Worm (Caenorhabditis elegans) whole organism, young adult: Measurements from ENCODE around the gene gck-1.

ENCODE experiments used
- B0019.2 ChIP-seq: fragments of 200-800 bp; sonication (Bioruptor generic); conservative IDR thresholded peaks from 2 replicates; pipeline ENCODE4 v1.3.6; 2022; ENCODE audit warnings: missing genetic modification reagents, missing genetic modification characterization, missing compliant biosample characterization
- B0261.1 ChIP-seq: sonication (generic microtip); optimal IDR thresholded peaks from 2 replicates; lab custom pipeline; 2016; ENCODE audit warnings: mild to moderate bottlenecking, missing genetic modification characterization, moderate library complexity, missing compliant biosample characterization
- C06A6.2 ChIP-seq: fragments of 200-800 bp; sonication (Bioruptor generic); conservative IDR thresholded peaks from 2 replicates; pipeline ENCODE4 v1.3.6; 2022; ENCODE audit warnings: missing genetic modification characterization, missing compliant biosample characterization
- C17E4.6 ChIP-seq: fragments of 200-800 bp; sonication (Bioruptor generic); IDR thresholded peaks from 2 replicates; pipeline ENCODE4 v1.3.6; 2022; ENCODE audit warnings: missing genetic modification reagents, missing genetic modification characterization, missing compliant biosample characterization
- F10E7.11 ChIP-seq: sonication (generic microtip); optimal IDR thresholded peaks from 2 replicates; lab custom pipeline; 2017; ENCODE audit warnings: mild to moderate bottlenecking, missing genetic modification characterization, moderate library complexity, missing compliant biosample characterization
- F22D6.2 ChIP-seq: sonication (generic microtip); optimal IDR thresholded peaks from 2 replicates; lab custom pipeline; 2016; ENCODE audit warnings: mild to moderate bottlenecking, missing genetic modification characterization, missing compliant biosample characterization
- F23B12.7 ChIP-seq: sonication (generic microtip); optimal IDR thresholded peaks from 2 replicates; lab custom pipeline; 2017; ENCODE audit warnings: missing genetic modification characterization, mild to moderate bottlenecking, missing compliant biosample characterization, antibody characterized with exemption, moderate library complexity; ENCODE audit not compliant: insufficient read depth
- F33H1.4 ChIP-seq: fragments of 200-800 bp; sonication (Bioruptor generic); IDR thresholded peaks from 2 replicates; pipeline ENCODE4 v1.3.6; 2022; ENCODE audit warnings: missing genetic modification reagents, missing genetic modification characterization, missing compliant biosample characterization
- F39B2.1 ChIP-seq: fragments of 200-800 bp; sonication (Bioruptor generic); IDR thresholded peaks from 2 replicates; pipeline ENCODE4 v1.3.6; 2022; ENCODE audit warnings: missing genetic modification reagents, missing genetic modification characterization, missing compliant biosample characterization
- F52B5.7 ChIP-seq: sonication (generic microtip); optimal IDR thresholded peaks from 2 replicates; lab custom pipeline; 2016; ENCODE audit warnings: mild to moderate bottlenecking, missing genetic modification characterization, missing compliant biosample characterization
- F57C9.4 ChIP-seq: sonication (generic microtip); optimal IDR thresholded peaks from 2 replicates; lab custom pipeline; 2017; ENCODE audit warnings: mild to moderate bottlenecking, missing genetic modification characterization, missing compliant biosample characterization
- Y95B8A.8 ChIP-seq: fragments of 200-800 bp; sonication (Bioruptor generic); IDR thresholded peaks from 2 replicates; pipeline ENCODE4 v1.3.6; 2022; ENCODE audit warnings: missing genetic modification reagents, missing genetic modification characterization, missing compliant biosample characterization
- akir-1 ChIP-seq: fragments of 200-800 bp; sonication (Bioruptor generic); optimal IDR thresholded peaks from 2 replicates; lab custom pipeline; 2018; ENCODE audit warnings: mild to moderate bottlenecking, missing genetic modification characterization, moderate library complexity, missing compliant biosample characterization
- ama-1 ChIP-seq, 3 experiments: fragments of 150-350 bp in 1 of 3; sonication (generic microtip) in 2 of 3; optimal IDR thresholded peaks; 2 replicates each; lab custom pipeline; 2014 to 2018; ENCODE audit warnings: missing biosample characterization in 2 of 3, missing genetic modification characterization in 2 of 3, missing genetic modification reagents in 2 of 3
- attf-6 ChIP-seq: fragments of 200-800 bp; sonication (Bioruptor generic); IDR thresholded peaks from 2 replicates; pipeline ENCODE4 v1.3.6; 2022; ENCODE audit warnings: missing genetic modification reagents, missing genetic modification characterization, missing compliant biosample characterization
- bed-1 ChIP-seq: fragments of 200-800 bp; sonication (Bioruptor generic); IDR thresholded peaks from 2 replicates; pipeline ENCODE4 v1.3.6; 2022; ENCODE audit warnings: missing genetic modification reagents, missing genetic modification characterization, missing compliant biosample characterization
- ccch-3 ChIP-seq: fragments of 200-800 bp; sonication (Bioruptor generic); optimal IDR thresholded peaks from 2 replicates; lab custom pipeline; 2018; ENCODE audit warnings: mild to moderate bottlenecking, missing genetic modification characterization, missing compliant biosample characterization
- cebp-1 ChIP-seq, 2 experiments: fragments of 200-800 bp in 1 of 2; sonication (Bioruptor generic) in 1 of 2; sonication (generic microtip) in 1 of 2; IDR thresholded peaks in 1 of 2; optimal IDR thresholded peaks in 1 of 2; 2 replicates each; pipeline versions ENCODE4 v1.3.6 to Lab custom; 2017 to 2022; ENCODE audit warnings: missing compliant biosample characterization in 2 of 2, missing genetic modification characterization in 2 of 2, mild to moderate bottlenecking in 1 of 2, missing genetic modification reagents in 1 of 2, moderate library complexity in 1 of 2
- ceh-27 ChIP-seq: fragments of 200-800 bp; sonication (Bioruptor generic); optimal IDR thresholded peaks from 2 replicates; lab custom pipeline; 2018; ENCODE audit warnings: mild to moderate bottlenecking, missing genetic modification characterization, moderate library complexity, missing compliant biosample characterization
- ceh-58 ChIP-seq: fragments of 200-800 bp; sonication (Bioruptor generic); IDR thresholded peaks from 2 replicates; pipeline ENCODE4 v1.3.6; 2022; ENCODE audit warnings: missing genetic modification characterization, missing compliant biosample characterization
- dpl-1 ChIP-seq: fragments of 150-350 bp; optimal IDR thresholded peaks from 2 replicates; lab custom pipeline; 2014; ENCODE audit warnings: missing biosample characterization, missing genetic modification reagents, missing genetic modification characterization
- egrh-3 ChIP-seq: fragments of 200-800 bp; sonication (Bioruptor generic); IDR thresholded peaks from 2 replicates; pipeline ENCODE4 v1.3.6; 2022; ENCODE audit warnings: missing genetic modification reagents, missing genetic modification characterization, missing compliant biosample characterization
- fkh-3 ChIP-seq: sonication (generic microtip); optimal IDR thresholded peaks from 2 replicates; lab custom pipeline; 2016; ENCODE audit warnings: mild to moderate bottlenecking, missing genetic modification characterization, missing compliant biosample characterization
- hlh-12 ChIP-seq: sonication (generic microtip); optimal IDR thresholded peaks from 2 replicates; lab custom pipeline; 2016; ENCODE audit warnings: missing genetic modification characterization, missing compliant biosample characterization
- lag-1 ChIP-seq: fragments of 200-800 bp; sonication (Bioruptor generic); IDR thresholded peaks from 2 replicates; pipeline ENCODE4 v1.3.6; 2022; ENCODE audit warnings: missing genetic modification reagents, missing genetic modification characterization, missing compliant biosample characterization
- lin-40 ChIP-seq: sonication (generic microtip); optimal IDR thresholded peaks from 2 replicates; lab custom pipeline; 2016; ENCODE audit warnings: missing genetic modification characterization, mild to moderate bottlenecking, missing compliant biosample characterization, missing genotype, missing genetic modification reagents
- lsl-1 ChIP-seq: fragments of 200-800 bp; sonication (Bioruptor generic); optimal IDR thresholded peaks from 2 replicates; lab custom pipeline; 2018; ENCODE audit warnings: mild to moderate bottlenecking, missing genetic modification characterization, moderate library complexity, missing compliant biosample characterization
- madf-10 ChIP-seq: sonication (generic microtip); optimal IDR thresholded peaks from 2 replicates; lab custom pipeline; 2016; ENCODE audit warnings: mild to moderate bottlenecking, missing genetic modification characterization, missing compliant biosample characterization
- nfya-1 ChIP-seq: sonication (generic microtip); optimal IDR thresholded peaks from 2 replicates; lab custom pipeline; 2017; ENCODE audit warnings: antibody characterized with exemption, missing compliant biosample characterization, missing genetic modification characterization, borderline replicate concordance; ENCODE audit not compliant: insufficient read depth
- nfya-2 ChIP-seq: fragments of 200-800 bp; sonication (Bioruptor generic); IDR thresholded peaks from 2 replicates; pipeline ENCODE4 v1.3.6; 2022; ENCODE audit warnings: missing genetic modification reagents, missing genetic modification characterization, missing compliant biosample characterization
- nhr-120 ChIP-seq: fragments of 200-800 bp; sonication (Bioruptor generic); IDR thresholded peaks from 2 replicates; pipeline ENCODE4 v1.3.6; 2022; ENCODE audit warnings: missing genetic modification characterization, missing compliant biosample characterization
- repo-1 ChIP-seq: sonication (generic microtip); optimal IDR thresholded peaks from 2 replicates; lab custom pipeline; 2017; ENCODE audit warnings: mild to moderate bottlenecking, missing genetic modification characterization, missing compliant biosample characterization
- rpc-1 ChIP-seq, 2 experiments: fragments of 150-350 bp in 1 of 2; sonication (generic microtip) in 1 of 2; optimal IDR thresholded peaks; 2 replicates each; lab custom pipeline; 2014 to 2018; ENCODE audit warnings: missing biosample characterization in 1 of 2, missing genetic modification characterization in 1 of 2, missing genetic modification reagents in 1 of 2, missing genotype in 1 of 2
- tbx-9 ChIP-seq: sonication (generic microtip); optimal IDR thresholded peaks from 2 replicates; lab custom pipeline; 2016; ENCODE audit warnings: borderline replicate concordance, missing genetic modification characterization, inconsistent platforms, missing compliant biosample characterization
- tlf-1 ChIP-seq: fragments of 200-800 bp; sonication (Bioruptor generic); optimal IDR thresholded peaks from 2 replicates; lab custom pipeline; 2018; ENCODE audit warnings: mild to moderate bottlenecking, missing genetic modification characterization, missing compliant biosample characterization
- unc-62 ChIP-seq: fragments of 150-350 bp; optimal IDR thresholded peaks from 2 replicates; lab custom pipeline; 2014; ENCODE audit warnings: missing biosample characterization, missing genetic modification reagents, missing genetic modification characterization
- zim-3 ChIP-seq: sonication (generic microtip); optimal IDR thresholded peaks from 2 replicates; lab custom pipeline; 2017; ENCODE audit warnings: mild to moderate bottlenecking, missing genetic modification characterization, moderate library complexity, missing compliant biosample characterization
- ztf-22 ChIP-seq: fragments of 200-800 bp; sonication (Bioruptor generic); optimal IDR thresholded peaks from 2 replicates; lab custom pipeline; 2018; ENCODE audit warnings: mild to moderate bottlenecking, missing genetic modification characterization, moderate library complexity, missing compliant biosample characterization
- ztf-28 ChIP-seq: fragments of 200-800 bp; sonication (Bioruptor generic); IDR thresholded peaks from 2 replicates; pipeline ENCODE4 v1.3.6; 2022; ENCODE audit warnings: missing genetic modification reagents, missing genetic modification characterization, missing compliant biosample characterization
- ztf-6 ChIP-seq: fragments of 200-800 bp; sonication (Bioruptor generic); IDR thresholded peaks from 2 replicates; pipeline ENCODE4 v1.3.6; 2022; ENCODE audit warnings: missing genetic modification reagents, missing genetic modification characterization, missing compliant biosample characterization

Gene gck-1

DNA sequence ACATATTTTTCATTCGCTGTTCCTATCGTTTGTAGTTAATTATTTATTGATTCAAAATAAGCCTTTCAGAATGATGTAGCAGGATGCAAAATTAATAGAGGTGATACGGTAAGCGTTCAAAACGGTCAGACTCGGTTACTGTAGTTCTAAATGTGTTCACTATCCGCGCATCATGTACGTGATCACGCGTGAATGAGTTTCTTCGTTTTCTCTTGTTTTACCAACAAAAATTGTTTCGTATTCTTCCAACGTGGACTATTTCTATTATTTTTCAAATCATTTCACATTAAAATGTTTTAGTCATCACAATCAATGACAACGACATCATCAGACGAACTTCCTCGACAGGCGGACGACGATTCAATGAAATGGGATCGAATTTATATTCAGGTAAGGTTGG is at the start of gene gck-1:
Gene gck-1, plus strand, starts transcription at position 301 of the 400 bp plus-strand sequence.
- TF ChIP-seq lsl-1 (peak; percentile 40), B0019.2 (GFP tag; lab: Robert Waterston, UW) (no peak), fkh-3 (tag; lab: Kevin White, UChicago) (no peak)

DNA sequence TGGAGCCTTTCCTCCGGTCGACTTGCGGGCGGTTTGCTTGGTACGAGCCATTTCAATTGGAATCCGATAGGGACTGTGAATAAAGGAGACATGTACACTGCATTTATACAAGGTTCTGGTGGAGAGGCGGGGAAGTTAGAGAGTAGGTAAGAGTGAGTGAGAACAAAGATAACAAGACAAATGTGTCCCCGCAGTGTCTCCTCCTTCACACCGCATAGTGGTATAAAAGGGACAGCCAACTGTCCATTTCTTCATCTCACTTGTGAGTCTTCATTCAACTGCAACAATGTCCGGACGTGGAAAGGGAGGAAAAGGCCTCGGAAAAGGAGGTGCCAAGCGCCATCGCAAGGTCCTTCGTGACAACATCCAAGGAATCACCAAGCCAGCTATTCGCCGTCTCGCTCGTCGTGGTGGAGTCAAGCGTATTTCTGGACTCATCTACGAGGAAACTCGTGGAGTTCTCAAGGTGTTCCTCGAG is 49.6 kb upstream of the gck-1 start, which contains the start of the genes his-17 and his-18:
Gene his-17, minus strand, starts transcription at position 51 of the 478 bp plus-strand sequence.
Gene his-18, plus strand, starts transcription at position 287 of the 478 bp plus-strand sequence.
- TF ChIP-seq C06A6.2 (GFP tag; lab: Robert Waterston, UW) (0 out of 2 replicates have a peak, but pooled peaks have one; percentile 32), F39B2.1 (GFP tag; lab: Robert Waterston, UW) (peak; percentile 59; the same call in 1 of the 2 replicates)
- TF ChIP-seq, all 124 proteins: peak for 2; not testable (repeated sequence) for 122

DNA sequence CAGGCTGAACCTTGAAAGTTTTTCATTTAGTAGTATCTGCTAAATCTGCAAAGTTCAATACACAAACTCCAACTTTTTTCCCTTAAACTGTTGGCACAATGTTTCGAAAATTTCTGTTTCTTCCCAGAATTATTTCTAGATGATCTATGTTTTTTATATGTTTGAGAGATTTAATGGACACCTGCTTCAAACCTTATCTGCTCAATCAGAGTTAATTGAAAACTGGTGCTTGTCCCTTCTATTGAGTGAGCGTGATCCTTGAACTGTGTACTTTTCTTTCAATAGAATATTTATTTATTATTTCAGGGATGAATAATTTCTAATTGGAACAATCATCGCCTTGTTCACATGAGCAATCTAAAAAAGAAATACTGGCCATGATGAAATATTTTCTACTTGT is 48.8 kb upstream of the gck-1 start, which contains the start of gene frpr-13:
Gene frpr-13, plus strand, starts transcription at position 301 of the 400 bp plus-strand sequence.
- TF ChIP-seq ztf-22 (no peak), bed-1 (GFP tag; lab: Robert Waterston, UW) (no peak), lin-40 (tag; lab: Kevin White, UChicago) (no peak), rpc-1 (optimal IDR thresholded peaks at IDR 0.05; lab: Kevin White, UChicago) (no peak), rpc-1 (tag; optimal IDR thresholded peaks at IDR 0.05; lab: Kevin White, UChicago) (no peak), B0019.2 (GFP tag; lab: Robert Waterston, UW) (no peak), zim-3 (tag; lab: Kevin White, UChicago) (no peak), madf-10 (tag; lab: Kevin White, UChicago) (no peak), ceh-58 (GFP tag; lab: Robert Waterston, UW) (no peak), Y95B8A.8 (GFP tag; lab: Robert Waterston, UW) (no peak), nfya-1 (tag; lab: Kevin White, UChicago) (no peak), F33H1.4 (GFP tag; lab: Robert Waterston, UW) (no peak), cebp-1 (GFP tag; IDR thresholded peaks at IDR 0.05; lab: Robert Waterston, UW) (no peak), cebp-1 (tag; optimal IDR thresholded peaks at IDR 0.05; lab: Kevin White, UChicago) (no peak), egrh-3 (GFP tag; lab: Robert Waterston, UW) (no peak), F52B5.7 (no peak)

ce11 chrV:8902697-8903096 is 44.9 kb upstream of the gck-1 start, which contains the start of gene frpr-12:
Gene frpr-12 (plus strand): TSS chrV:8902997.
- TF ChIP-seq lag-1 (GFP tag; lab: Robert Waterston, UW) = no peak
- TF ChIP-seq F57C9.4 (tag; lab: Kevin White, UChicago) = no peak
- no peak for TF ChIP-seq unc-62 (GFP tag; lab: Kevin White, UChicago)
- TF ChIP-seq repo-1 = no peak
- no peak for TF ChIP-seq C17E4.6 (GFP tag; lab: Robert Waterston, UW)
- TF ChIP-seq, all 124 proteins: peak for 0

ce11 chrV:8903916-8904315 is 43.7 kb upstream of the gck-1 start:
- TF ChIP-seq hlh-12 (tag; lab: Kevin White, UChicago) (no peak), F23B12.7 (tag; lab: Kevin White, UChicago) (no peak), ztf-28 (GFP tag; lab: Robert Waterston, UW) (no peak), ccch-3 (GFP tag; lab: Kevin White, UChicago) (no peak), F10E7.11 (no peak), ama-1 (optimal IDR thresholded peaks at IDR 0.05; lab: Kevin White, UChicago) (no peak), ama-1 (GFP tag; optimal IDR thresholded peaks at IDR 0.05; lab: Kevin White, UChicago) (no peak), tlf-1 (GFP tag; lab: Kevin White, UChicago) (no peak), tbx-9 (tag; lab: Kevin White, UChicago) (no peak), F39B2.1 (GFP tag; lab: Robert Waterston, UW) (no peak), nfya-2 (no peak), B0261.1 (no peak), akir-1 (no peak), attf-6 (no peak), ztf-6 (no peak), dpl-1 (GFP tag; lab: Kevin White, UChicago) (no peak), nhr-120 (no peak), F22D6.2 (tag; lab: Kevin White, UChicago) (no peak), ceh-27 (GFP tag; lab: Kevin White, UChicago) (no peak)
